Worm (Caenorhabditis elegans): ENCODE measurements around the gene cyp-44A1.

DNA sequence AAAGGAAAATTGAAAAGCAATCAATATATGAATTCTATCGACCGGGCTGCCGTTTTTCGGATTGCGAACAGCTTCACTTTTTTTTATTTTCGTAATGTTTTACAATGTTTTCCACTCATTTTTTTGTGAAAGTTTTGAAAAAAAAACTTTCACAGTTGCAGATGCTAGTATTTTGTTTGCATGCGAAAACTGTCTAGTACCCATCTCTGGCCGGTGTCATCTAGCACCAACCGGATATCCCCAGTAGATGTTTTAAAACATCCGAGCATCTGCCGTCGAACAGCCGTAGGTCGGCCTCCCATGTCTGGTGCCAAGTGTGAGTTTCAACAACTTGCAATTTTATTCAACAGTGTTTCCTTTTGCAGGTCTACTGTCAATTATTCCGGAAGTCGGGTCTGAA lies 17.6 kb downstream of the cyp-44A1 start, which contains the start of gene ZK177.12:
- TF ChIP-seq ztf-11 (tag; optimal IDR thresholded peaks at IDR 0.05) (no peak), lin-13 (tag; optimal IDR thresholded peaks at IDR 0.05) (no peak), lsy-2 (tag; optimal IDR thresholded peaks at IDR 0.05) (no peak), tbx-8 (GFP tag; optimal IDR thresholded peaks at IDR 0.05) (no peak), snpc-4 (tag; optimal IDR thresholded peaks at IDR 0.05) (no peak), nhr-28 (tag; optimal IDR thresholded peaks at IDR 0.05) (no peak), sptf-1 (tag; optimal IDR thresholded peaks at IDR 0.05) (no peak), unc-62 (GFP tag; optimal IDR thresholded peaks at IDR 0.05) (no peak), ceh-43 (GFP tag; optimal IDR thresholded peaks at IDR 0.05) (no peak)

Measured in whole organism, mixed stage, embryonic.